Fruit fly (Drosophila melanogaster): ENCODE measurements around the gene CG7335.

Gene CG7335

dm6 chr3L:20133168-20133567, at the start of gene CG7335:
CG7335 (minus strand) TSS chr3L:20133268.
- no peak for TF ChIP-seq noc (tag; optimal IDR thresholded peaks at IDR 0.05)

dm6 chr3L:20182799-20183198, 49.7 kb upstream of the CG7335 start:
- no peak for TF ChIP-seq noc (tag; optimal IDR thresholded peaks at IDR 0.05)

- no peak for TF ChIP-seq noc (tag; optimal IDR thresholded peaks at IDR 0.05)
Measured at dm6 chr3L:20178101-20178500, 45.0 kb upstream of the CG7335 start.

- no peak for TF ChIP-seq noc (tag; optimal IDR thresholded peaks at IDR 0.05)
Measured at dm6 chr3L:20177697-20178096, 44.6 kb upstream of the CG7335 start.

- TF ChIP-seq noc (tag; optimal IDR thresholded peaks at IDR 0.05), result no peak
Measured at dm6 chr3L:20168152-20168551, 35.1 kb upstream of the CG7335 start.

- peak; percentile 90 for TF ChIP-seq noc (tag; optimal IDR thresholded peaks at IDR 0.05)
Measured at dm6 chr3L:20140589-20141207, 7.6 kb upstream of the CG7335 start, which contains the start of gene CG7328. CG7328 (minus strand) TSS chr3L:20140607.

- no peak for TF ChIP-seq noc (tag; optimal IDR thresholded peaks at IDR 0.05)
Measured at dm6 chr3L:20138327-20138726, 5.3 kb upstream of the CG7335 start.

- no peak for TF ChIP-seq noc (tag; optimal IDR thresholded peaks at IDR 0.05)
Measured at dm6 chr3L:20131643-20132042, 1.4 kb downstream of the CG7335 start, which contains the start of gene obst-J. obst-J (minus strand) TSS chr3L:20131743.

- no peak for TF ChIP-seq noc (tag; optimal IDR thresholded peaks at IDR 0.05)
Measured at dm6 chr3L:20129032-20129431, 4.0 kb downstream of the CG7335 start, which contains the start of gene gig. gig (plus strand) TSS chr3L:20129181.

- TF ChIP-seq noc (tag; optimal IDR thresholded peaks at IDR 0.05), result no peak
Measured at dm6 chr3L:20127281-20127680, 5.8 kb downstream of the CG7335 start, which contains the start of gene CG7365. CG7365 (minus strand) TSS chr3L:20127381.

dm6 chr3L:20126106-20126505, 7.0 kb downstream of the CG7335 start:
- no peak for TF ChIP-seq noc (tag; optimal IDR thresholded peaks at IDR 0.05)

- TF ChIP-seq noc (tag; optimal IDR thresholded peaks at IDR 0.05), result no peak
Measured at dm6 chr3L:20123038-20123437, 10.0 kb downstream of the CG7335 start.

- no peak for TF ChIP-seq noc (tag; optimal IDR thresholded peaks at IDR 0.05)
Measured at dm6 chr3L:20112797-20113368, 20.2 kb downstream of the CG7335 start, which contains the start of gene CG14187. CG14187 (minus strand) TSS chr3L:20112847.

- TF ChIP-seq noc (tag; optimal IDR thresholded peaks at IDR 0.05), result no peak
Measured at dm6 chr3L:20111434-20111833, 21.6 kb downstream of the CG7335 start, which contains the start of gene Ir76b. Ir76b (minus strand) TSS chr3L:20111534.

dm6 chr3L:20105794-20106193, 27.3 kb downstream of the CG7335 start, which contains the start of gene CG14185:
CG14185 (plus strand) TSS chr3L:20106094.
- TF ChIP-seq noc (tag; optimal IDR thresholded peaks at IDR 0.05), result no peak

- TF ChIP-seq noc (tag; optimal IDR thresholded peaks at IDR 0.05), result no peak
Measured at dm6 chr3L:20104543-20105046, 28.5 kb downstream of the CG7335 start.
